Worm (Caenorhabditis elegans) whole organism, young adult: ENCODE data around the gene nhr-172.

Source experiments
- ZK185.1 ChIP-seq: sonication (generic microtip); optimal IDR thresholded peaks from 2 replicates; lab custom pipeline; 2016; ENCODE audit warnings: mild to moderate bottlenecking, missing genetic modification characterization, missing compliant biosample characterization; ENCODE audit not compliant: poor library complexity, severe bottlenecking
- ccch-3 ChIP-seq: fragments of 200-800 bp; sonication (Bioruptor generic); optimal IDR thresholded peaks from 2 replicates; lab custom pipeline; 2018; ENCODE audit warnings: mild to moderate bottlenecking, missing genetic modification characterization, missing compliant biosample characterization
- ets-4 ChIP-seq: fragments of 200-800 bp; sonication (Bioruptor generic); optimal IDR thresholded peaks from 2 replicates; lab custom pipeline; 2018; ENCODE audit warnings: mild to moderate bottlenecking, missing genetic modification characterization, missing compliant biosample characterization
- gei-17 ChIP-seq: fragments of 200-800 bp; sonication (Bioruptor generic); optimal IDR thresholded peaks from 2 replicates; lab custom pipeline; 2018; ENCODE audit warnings: mild to moderate bottlenecking, missing genetic modification characterization, missing compliant biosample characterization
- nfya-2 ChIP-seq: fragments of 200-800 bp; sonication (Bioruptor generic); IDR thresholded peaks from 2 replicates; pipeline ENCODE4 v1.3.6; 2022; ENCODE audit warnings: missing genetic modification reagents, missing genetic modification characterization, missing compliant biosample characterization
- nhr-90 ChIP-seq: sonication (generic microtip); optimal IDR thresholded peaks from 2 replicates; lab custom pipeline; 2016; ENCODE audit warnings: missing genotype, mild to moderate bottlenecking, missing genetic modification characterization, missing compliant biosample characterization

ce11 chrV:7504271-7504670 is 4.5 kb upstream of the nhr-172 start, which contains the start of gene srh-229:
- TF ChIP-seq ccch-3 (GFP tag; lab: Kevin White, UChicago), result no peak
- TF ChIP-seq nfya-2 (GFP tag; lab: Robert Waterston, UW), result no peak
- no peak for TF ChIP-seq ets-4
- TF ChIP-seq ZK185.1 (tag; lab: Kevin White, UChicago), result no peak
- no peak for TF ChIP-seq gei-17 (GFP tag; lab: Kevin White, UChicago)
- TF ChIP-seq nhr-90, result no peak
